Worm (Caenorhabditis elegans) whole organism, late embryonic: ENCODE measurements around the gene fbxa-194.

Source experiments
- K09A11.1 ChIP-seq: sonication (generic microtip); optimal IDR thresholded peaks from 2 replicates; lab custom pipeline; 2017; ENCODE audit warnings: antibody characterized with exemption, mild to moderate bottlenecking, missing genetic modification characterization, missing compliant biosample characterization; ENCODE audit not compliant: insufficient read depth
- ceh-45 ChIP-seq: fragments of 200-800 bp; sonication (Bioruptor generic); IDR thresholded peaks from 2 replicates; pipeline ENCODE4 v1.3.6; 2022; ENCODE audit warnings: missing genetic modification reagents, missing genetic modification characterization, missing compliant biosample characterization
- ceh-9 ChIP-seq: sonication (generic microtip); optimal IDR thresholded peaks from 2 replicates; lab custom pipeline; 2016; ENCODE audit warnings: mild to moderate bottlenecking, missing genetic modification characterization, inconsistent platforms, missing compliant biosample characterization
- hlh-6 ChIP-seq: sonication (generic microtip); optimal IDR thresholded peaks from 2 replicates; lab custom pipeline; 2016; ENCODE audit warnings: missing genotype, missing genetic modification characterization, missing compliant biosample characterization
- odd-2 ChIP-seq: sonication (generic microtip); optimal IDR thresholded peaks from 2 replicates; lab custom pipeline; 2017; ENCODE audit warnings: antibody characterized with exemption, mild to moderate bottlenecking, missing genetic modification characterization, missing compliant biosample characterization
- pha-4 ChIP-seq: fragments of 150-350 bp; optimal IDR thresholded peaks from 2 replicates; lab custom pipeline; 2018; ENCODE audit warnings: missing biosample characterization, missing genetic modification reagents, missing genetic modification characterization
- pqm-1 ChIP-seq: sonication (generic microtip); optimal IDR thresholded peaks from 2 replicates; lab custom pipeline; 2016; ENCODE audit warnings: missing genetic modification characterization, missing compliant biosample characterization
- sox-2 ChIP-seq: fragments of 200-800 bp; sonication (Bioruptor generic); IDR thresholded peaks from 2 replicates; pipeline ENCODE4 v1.3.6; 2022; ENCODE audit warnings: missing genetic modification reagents, missing genetic modification characterization, missing compliant biosample characterization

Gene fbxa-194

ce11 chrV:19727990-19728389 is 50.5 kb downstream of the fbxa-194 start:
- TF ChIP-seq pqm-1 (tag; lab: Kevin White, UChicago): no peak
- TF ChIP-seq pha-4 (tag; lab: Kevin White, UChicago): no peak
- no peak for TF ChIP-seq hlh-6 (tag; lab: Kevin White, UChicago)
- TF ChIP-seq ceh-45 (GFP tag; lab: Robert Waterston, UW): no peak
- no peak for TF ChIP-seq sox-2
- no peak for TF ChIP-seq odd-2 (tag; lab: Kevin White, UChicago)
- no peak for TF ChIP-seq ceh-9 (tag; lab: Kevin White, UChicago)
- TF ChIP-seq K09A11.1: no peak
